Worm (Caenorhabditis elegans) whole organism, midembryonic: Measurements from ENCODE around the gene dct-7.

Experiments used
- T22C8.4 ChIP-seq: fragments of 200-800 bp; sonication (Bioruptor generic); IDR thresholded peaks from 2 replicates; pipeline ENCODE4 v1.3.6; 2022; ENCODE audit warnings: missing genetic modification characterization, missing compliant biosample characterization
- flt-1 ChIP-seq: fragments of 200-800 bp; sonication (Bioruptor generic); IDR thresholded peaks from 2 replicates; pipeline ENCODE4 v1.3.6; 2022; ENCODE audit warnings: missing genetic modification characterization, missing compliant biosample characterization
- klf-2 ChIP-seq: fragments of 200-800 bp; sonication (Bioruptor generic); conservative IDR thresholded peaks from 2 replicates; pipeline ENCODE4 v1.3.6; 2022; ENCODE audit warnings: missing genetic modification reagents, missing genetic modification characterization, missing compliant biosample characterization
- med-1 ChIP-seq: sonication (generic microtip); optimal IDR thresholded peaks from 2 replicates; lab custom pipeline; 2017; ENCODE audit warnings: missing genetic modification characterization, mild to moderate bottlenecking, missing compliant biosample characterization, antibody characterized with exemption, missing genetic modification reagents; ENCODE audit not compliant: insufficient read depth
- ref-1 ChIP-seq: fragments of 200-800 bp; sonication (Bioruptor generic); conservative IDR thresholded peaks from 2 replicates; pipeline ENCODE4 v1.3.6; 2022; ENCODE audit warnings: missing genetic modification reagents, missing genetic modification characterization, missing compliant biosample characterization
- ztf-23 ChIP-seq: fragments of 200-800 bp; sonication (Bioruptor generic); IDR thresholded peaks from 2 replicates; pipeline ENCODE4 v1.3.6; 2022; ENCODE audit warnings: missing genetic modification reagents, missing genetic modification characterization, missing compliant biosample characterization
- ztf-29 ChIP-seq: fragments of 200-800 bp; sonication (Bioruptor generic); IDR thresholded peaks from 2 replicates; pipeline ENCODE4 v1.3.6; 2022; ENCODE audit warnings: missing genetic modification reagents, missing genetic modification characterization, missing compliant biosample characterization

ce11 chrIV:4264649-4265048 is 25.7 kb downstream of the dct-7 start:
- TF ChIP-seq ztf-23: no peak
- no peak for TF ChIP-seq ref-1 (GFP tag; lab: Robert Waterston, UW)
- no peak for TF ChIP-seq klf-2 (GFP tag; lab: Robert Waterston, UW)
- no peak for TF ChIP-seq flt-1 (GFP tag; lab: Robert Waterston, UW)
- no peak for TF ChIP-seq T22C8.4 (GFP tag; lab: Robert Waterston, UW)
- no peak for TF ChIP-seq med-1 (GFP tag; lab: Kevin White, UChicago)
- TF ChIP-seq ztf-29 (GFP tag; lab: Robert Waterston, UW): no peak
